Fruit fly (Drosophila melanogaster) Kc167 (cell line): ENCODE results near the gene GlnRS.

Experiments used
- Myc ChIP-seq: fragments of >200 bp; optimal IDR thresholded peaks from 2 replicates; lab custom pipeline; 2017; ENCODE audit warnings: missing external identifiers
- insv ChIP-seq: fragments of >200 bp; optimal IDR thresholded peaks from 3 replicates; lab custom pipeline; 2018; ENCODE audit warnings: missing external identifiers
- psq ChIP-seq: fragments of >200 bp; optimal IDR thresholded peaks from 2 replicates; lab custom pipeline; 2017; ENCODE audit warnings: missing external identifiers
- ttk ChIP-seq: sonication (Bioruptor generic); optimal IDR thresholded peaks from 2 replicates; lab custom pipeline; 2017; ENCODE audit warnings: missing external identifiers

- TF ChIP-seq psq = no peak
- TF ChIP-seq Myc (lab: Kevin White, UChicago) = no peak
- TF ChIP-seq ttk (lab: Kevin White, UChicago) = no peak
- no peak for TF ChIP-seq insv
Measured at dm6 chr3R:25300575-25300974, 35.1 kb upstream of the GlnRS start, which contains the start of gene CG13659.
